Worm (Caenorhabditis elegans) whole organism, L3 larva: Measurements from ENCODE around the gene ZK822.1.

ENCODE experiments used
- unc-62 ChIP-seq: fragments of 150-350 bp; sonication (generic microtip); optimal IDR thresholded peaks from 4 replicates; lab custom pipeline; 2014; ENCODE audit warnings: missing biosample characterization, missing genetic modification reagents, missing genetic modification characterization
- ztf-11 ChIP-seq: fragments of 150-350 bp; optimal IDR thresholded peaks from 2 replicates; lab custom pipeline; 2014; ENCODE audit warnings: missing biosample characterization, missing genetic modification characterization

DNA sequence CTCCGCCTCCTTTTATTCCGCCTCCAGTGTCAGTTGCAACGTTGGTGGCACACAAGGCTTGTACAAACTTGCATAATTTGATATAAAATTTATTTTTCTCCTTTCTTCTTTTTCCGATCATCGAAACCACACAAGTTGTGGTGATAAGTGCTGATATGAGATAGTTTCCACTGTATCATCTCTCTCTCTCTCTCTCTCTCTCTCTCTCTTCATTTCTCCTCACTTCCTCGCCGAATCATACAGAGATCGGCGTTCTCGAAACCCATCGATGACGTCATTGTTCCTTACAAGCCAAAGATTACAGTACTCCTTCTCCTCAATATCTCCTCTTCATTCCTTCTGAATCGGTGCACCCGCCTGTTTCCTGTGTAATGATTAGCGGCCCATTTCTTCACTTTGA lies 22.6 kb downstream of the ZK822.1 start, which contains the start of gene nhr-43:
- TF ChIP-seq ztf-11 (tag; lab: Kevin White, UChicago) (no peak), unc-62 (GFP tag; lab: Kevin White, UChicago) (no peak)
